Fruit fly (Drosophila melanogaster) whole organism: Measurements from ENCODE around the gene Naa15-16.

ENCODE experiments used
- CG8478 ChIP-seq: fragments of >200 bp; optimal IDR thresholded peaks from 2 replicates; lab custom pipeline; 2018; ENCODE audit warnings: inconsistent platforms
- Dll ChIP-seq: fragments of >200 bp; optimal IDR thresholded peaks from 2 replicates; lab custom pipeline; 2017
- usp ChIP-seq: fragments of >200 bp; optimal IDR thresholded peaks from 2 replicates; lab custom pipeline; 2017; ENCODE audit warnings: missing biosample characterization, missing genetic modification characterization, mixed read lengths

- TF ChIP-seq Dll (no peak), CG8478 (lab: Kevin White, UChicago) (no peak), usp (GFP tag; lab: Kevin White, UChicago) (no peak)
Measured at dm6 chrX:19461630-19462029, 18.2 kb upstream of the Naa15-16 start.
